Fruit fly (Drosophila melanogaster) whole organism, prepupa: Measurements from ENCODE around the gene Cpr67B.

Source experiments
- CG10631 ChIP-seq: fragments of 200-800 bp; sonication (Bioruptor generic); optimal IDR thresholded peaks from 2 replicates; lab custom pipeline; 2016; ENCODE audit warnings: missing biosample characterization, missing genetic modification characterization
- CG10669 ChIP-seq: fragments of 200-800 bp; sonication (Bioruptor generic); optimal IDR thresholded peaks from 3 replicates; lab custom pipeline; 2018; ENCODE audit warnings: missing biosample characterization, mild to moderate bottlenecking, missing genetic modification characterization, moderate library complexity
- CG11294 ChIP-seq: fragments of 200-800 bp; sonication (Bioruptor generic); IDR thresholded peaks from 2 replicates; pipeline ENCODE4 v1.3.6; 2022; ENCODE audit warnings: missing biosample characterization, missing genetic modification characterization
- CG11762 ChIP-seq: fragments of 200-800 bp; sonication (Bioruptor generic); optimal IDR thresholded peaks from 3 replicates; lab custom pipeline; 2016; ENCODE audit warnings: missing biosample characterization, missing genetic modification characterization; ENCODE audit not compliant: insufficient read depth
- CG15336 ChIP-seq: fragments of 200-800 bp; sonication (Bioruptor generic); IDR thresholded peaks from 2 replicates; pipeline ENCODE4 v1.3.6; 2022; ENCODE audit warnings: missing biosample characterization, missing genetic modification characterization
- CG16779 ChIP-seq: fragments of 200-800 bp; sonication (Bioruptor generic); optimal IDR thresholded peaks from 3 replicates; lab custom pipeline; 2017; ENCODE audit warnings: missing biosample characterization, mild to moderate bottlenecking, missing genetic modification characterization
- CG3032 ChIP-seq: fragments of 200-800 bp; optimal IDR thresholded peaks from 2 replicates; lab custom pipeline; 2019; ENCODE audit warnings: missing biosample characterization, mild to moderate bottlenecking, missing genetic modification characterization, moderate library complexity
- CG31627 ChIP-seq: fragments of 200-800 bp; sonication (Bioruptor generic); optimal IDR thresholded peaks from 3 replicates; lab custom pipeline; 2016; ENCODE audit warnings: missing biosample characterization, missing genetic modification characterization
- CG32006 ChIP-seq: fragments of 200-800 bp; sonication (Bioruptor generic); optimal IDR thresholded peaks from 3 replicates; lab custom pipeline; 2017; ENCODE audit warnings: missing biosample characterization, mild to moderate bottlenecking, missing genetic modification characterization
- CG34406 ChIP-seq: fragments of 200-800 bp; sonication (Bioruptor generic); optimal IDR thresholded peaks from 3 replicates; lab custom pipeline; 2016; ENCODE audit warnings: missing biosample characterization, missing genetic modification characterization
- CG3919 ChIP-seq: fragments of 200-800 bp; sonication (Bioruptor generic); optimal IDR thresholded peaks from 3 replicates; lab custom pipeline; 2016; ENCODE audit warnings: missing biosample characterization, missing genetic modification characterization
- CG4318 ChIP-seq: fragments of 200-800 bp; sonication (Bioruptor generic); optimal IDR thresholded peaks from 3 replicates; lab custom pipeline; 2017; ENCODE audit warnings: missing biosample characterization, mild to moderate bottlenecking, missing genetic modification characterization
- CG6163 ChIP-seq: fragments of 200-800 bp; sonication (Bioruptor generic); IDR thresholded peaks from 3 replicates; pipeline ENCODE4 v1.3.6; 2022; ENCODE audit warnings: missing biosample characterization, missing genetic modification characterization
- CG6854 ChIP-seq: fragments of 200-800 bp; sonication (Bioruptor generic); optimal IDR thresholded peaks from 2 replicates; lab custom pipeline; 2017; ENCODE audit warnings: missing biosample characterization, mild to moderate bottlenecking, missing genetic modification characterization
- CG7368 ChIP-seq: fragments of 200-800 bp; sonication (Bioruptor generic); optimal IDR thresholded peaks from 3 replicates; lab custom pipeline; 2016; ENCODE audit warnings: missing biosample characterization, missing genetic modification characterization
- CG8119 ChIP-seq: fragments of 200-800 bp; sonication (Bioruptor generic); IDR thresholded peaks from 3 replicates; pipeline ENCODE4 v1.3.6; 2022; ENCODE audit warnings: missing biosample characterization, missing genetic modification characterization
- CG8319 ChIP-seq: fragments of 200-800 bp; sonication (Bioruptor generic); optimal IDR thresholded peaks from 3 replicates; lab custom pipeline; 2016; ENCODE audit warnings: missing biosample characterization, missing genetic modification characterization
- Eip93F ChIP-seq: fragments of 200-800 bp; sonication (Bioruptor generic); optimal IDR thresholded peaks from 2 replicates; lab custom pipeline; 2016; ENCODE audit warnings: missing biosample characterization, mild to moderate bottlenecking, missing genetic modification characterization
- Ets21C ChIP-seq: fragments of 200-800 bp; sonication (Bioruptor generic); optimal IDR thresholded peaks from 3 replicates; lab custom pipeline; 2016; ENCODE audit warnings: missing biosample characterization, missing genetic modification characterization
- Ets96B ChIP-seq: fragments of 200-800 bp; optimal IDR thresholded peaks from 2 replicates; lab custom pipeline; 2019; ENCODE audit warnings: missing biosample characterization, mild to moderate bottlenecking, missing genetic modification characterization, moderate library complexity
- Gug ChIP-seq: fragments of 200-800 bp; sonication (Bioruptor generic); IDR thresholded peaks from 2 replicates; pipeline ENCODE4 v1.3.6; 2022; ENCODE audit warnings: missing biosample characterization, missing genetic modification characterization
- Hr38 ChIP-seq: sonication (Bioruptor generic); optimal IDR thresholded peaks from 2 replicates; lab custom pipeline; 2016; ENCODE audit warnings: missing biosample characterization, missing genetic modification characterization
- Hr39 ChIP-seq: fragments of 200-800 bp; sonication (Bioruptor generic); optimal IDR thresholded peaks from 2 replicates; lab custom pipeline; 2016; ENCODE audit warnings: missing biosample characterization, missing genetic modification characterization
- Hr4 ChIP-seq: fragments of 200-800 bp; sonication (Bioruptor generic); optimal IDR thresholded peaks from 3 replicates; lab custom pipeline; 2016; ENCODE audit warnings: missing biosample characterization, missing genetic modification characterization
- Lpt ChIP-seq: fragments of 200-800 bp; sonication (Bioruptor generic); optimal IDR thresholded peaks from 3 replicates; lab custom pipeline; 2016; ENCODE audit warnings: missing biosample characterization, missing genetic modification characterization
- Met ChIP-seq: fragments of 200-800 bp; sonication (Bioruptor generic); optimal IDR thresholded peaks from 3 replicates; lab custom pipeline; 2016; ENCODE audit warnings: missing biosample characterization, missing genetic modification characterization
- OdsH ChIP-seq: fragments of 200-800 bp; sonication (Bioruptor generic); optimal IDR thresholded peaks from 3 replicates; lab custom pipeline; 2016; ENCODE audit warnings: missing biosample characterization, missing genetic modification characterization
- Smox ChIP-seq: fragments of 200-800 bp; sonication (Bioruptor generic); optimal IDR thresholded peaks from 3 replicates; lab custom pipeline; 2016; ENCODE audit warnings: missing biosample characterization, missing genetic modification characterization
- Sox102F ChIP-seq: fragments of 200-800 bp; sonication (Bioruptor generic); optimal IDR thresholded peaks from 2 replicates; lab custom pipeline; 2016; ENCODE audit warnings: missing biosample characterization, mild to moderate bottlenecking, missing genetic modification characterization
- Sox14 ChIP-seq: fragments of 200-800 bp; sonication (Bioruptor generic); optimal IDR thresholded peaks from 3 replicates; lab custom pipeline; 2016; ENCODE audit warnings: missing biosample characterization, missing genetic modification characterization
- achi ChIP-seq: fragments of 200-800 bp; sonication (Bioruptor generic); optimal IDR thresholded peaks from 3 replicates; lab custom pipeline; 2016; ENCODE audit warnings: missing biosample characterization, missing genetic modification characterization
- acj6 ChIP-seq: fragments of 200-800 bp; sonication (Bioruptor generic); optimal IDR thresholded peaks from 3 replicates; lab custom pipeline; 2016; ENCODE audit warnings: missing biosample characterization, missing genetic modification characterization
- cyc ChIP-seq: fragments of 200-800 bp; sonication (Bioruptor generic); optimal IDR thresholded peaks from 3 replicates; lab custom pipeline; 2016; ENCODE audit warnings: missing biosample characterization, missing genetic modification characterization
- dac ChIP-seq: fragments of 200-800 bp; sonication (Bioruptor generic); optimal IDR thresholded peaks from 2 replicates; lab custom pipeline; 2017; ENCODE audit warnings: missing biosample characterization, mild to moderate bottlenecking, missing genetic modification characterization
- dsx ChIP-seq: fragments of 200-800 bp; optimal IDR thresholded peaks from 3 replicates; lab custom pipeline; 2019; ENCODE audit warnings: missing biosample characterization, mild to moderate bottlenecking, missing genetic modification characterization, moderate library complexity; ENCODE audit not compliant: poor library complexity, severe bottlenecking
- fd59A ChIP-seq: fragments of 200-800 bp; sonication (Bioruptor generic); optimal IDR thresholded peaks from 2 replicates; lab custom pipeline; 2017; ENCODE audit warnings: missing biosample characterization, mild to moderate bottlenecking, missing genetic modification characterization, missing genetic modification reagents
- fd85E ChIP-seq: fragments of 200-800 bp; sonication (Bioruptor generic); optimal IDR thresholded peaks from 3 replicates; lab custom pipeline; 2016; ENCODE audit warnings: missing biosample characterization, missing genetic modification characterization
- fkh ChIP-seq: fragments of 200-800 bp; sonication (Bioruptor generic); optimal IDR thresholded peaks from 3 replicates; lab custom pipeline; 2017; ENCODE audit warnings: missing biosample characterization, mild to moderate bottlenecking, missing genetic modification characterization, moderate library complexity
- lz ChIP-seq: fragments of 200-800 bp; sonication (Bioruptor generic); optimal IDR thresholded peaks from 3 replicates; lab custom pipeline; 2016; ENCODE audit warnings: missing biosample characterization, missing genetic modification characterization
- pdm3 ChIP-seq: fragments of 200-800 bp; sonication (Bioruptor generic); optimal IDR thresholded peaks from 3 replicates; lab custom pipeline; 2016; ENCODE audit warnings: missing biosample characterization, missing genetic modification characterization
- salr ChIP-seq, 2 experiments: fragments of 200-800 bp; sonication (Bioruptor generic); optimal IDR thresholded peaks; 3 replicates each; lab custom pipeline; 2016 to 2018; ENCODE audit warnings: missing biosample characterization in 2 of 2, missing genetic modification characterization in 2 of 2, mild to moderate bottlenecking in 1 of 2
- spab ChIP-seq: fragments of 200-800 bp; sonication (Bioruptor generic); optimal IDR thresholded peaks from 2 replicates; lab custom pipeline; 2017; ENCODE audit warnings: missing biosample characterization, mild to moderate bottlenecking, missing genetic modification characterization, missing genetic modification reagents
- ss ChIP-seq, 2 experiments: fragments of 200-800 bp; sonication (Bioruptor generic); optimal IDR thresholded peaks; 2 replicates in 1 of 2; 3 replicates in 1 of 2; lab custom pipeline; 2017 to 2018; ENCODE audit warnings: mild to moderate bottlenecking in 2 of 2, missing biosample characterization in 2 of 2, missing genetic modification characterization in 2 of 2, moderate library complexity in 1 of 2
- svp ChIP-seq: fragments of 200-800 bp; sonication (Bioruptor generic); peaks from one replicate; lab custom pipeline; 2016; ENCODE audit warnings: missing biosample characterization, missing genetic modification characterization

The Cpr67B gene

dm6 chr3L:9426656-9427294, 22.2 kb downstream of the Cpr67B start, which contains the start of the genes Atat and Shc (continued):
- TF ChIP-seq salr (GFP tag; optimal IDR thresholded peaks at IDR 0.05; lab: Kevin White, UChicago) (peak; percentile 96 to 99), Sox102F (GFP tag; lab: Kevin White, UChicago) (peak; percentile 97), CG31627 (GFP tag; lab: Kevin White, UChicago) (peak; percentile 100), CG7368 (GFP tag; lab: Kevin White, UChicago) (peak; percentile 98), acj6 (peak; percentile 99), CG32006 (GFP tag; lab: Kevin White, UChicago) (peak; percentile 99), Eip93F (GFP tag; lab: Kevin White, UChicago) (peak; percentile 95), dac (GFP tag; lab: Kevin White, UChicago) (peak; percentile 98), ss (GFP tag; optimal IDR thresholded peaks at IDR 0.05; lab: Kevin White, UChicago) (peak; percentile 83 to 96), CG3919 (GFP tag; lab: Kevin White, UChicago) (peak; percentile 99), Hr38 (GFP tag; lab: Kevin White, UChicago) (peak; percentile 96), Hr4 (GFP tag; lab: Kevin White, UChicago) (peak; percentile 99), CG16779 (tag; lab: Kevin White, UChicago) (peak; percentile 94)

- TF ChIP-seq Smox (GFP tag; lab: Kevin White, UChicago), result peak; percentile 54
- peak; percentile 54 for TF ChIP-seq CG34406
- TF ChIP-seq CG4318, result no peak
- no peak for TF ChIP-seq CG3032 (tag; lab: Kevin White, UChicago)
- TF ChIP-seq CG10669 (GFP tag; lab: Kevin White, UChicago), result peak; percentile 24
- peak; percentile 51 for TF ChIP-seq Hr39 (GFP tag; lab: Kevin White, UChicago)
- TF ChIP-seq lz, result peak; percentile 65
- TF ChIP-seq CG6163 (GFP tag; lab: Robert Waterston, UW), result peak; percentile 27; the same call in 2 of the 3 replicates
- TF ChIP-seq pdm3, result peak; percentile 40
- TF ChIP-seq Hr4 (GFP tag; lab: Kevin White, UChicago), result no peak
- peak; percentile 40 for TF ChIP-seq cyc (GFP tag; lab: Kevin White, UChicago)
- TF ChIP-seq dac (GFP tag; lab: Kevin White, UChicago), result no peak
- peak; percentile 40; the same call in 1 of the 3 replicates for TF ChIP-seq CG8119
- TF ChIP-seq CG32006 (GFP tag; lab: Kevin White, UChicago), result no peak
- peak; percentile 34 for TF ChIP-seq OdsH (GFP tag; lab: Kevin White, UChicago)
- no peak for TF ChIP-seq fd59A
- no peak for TF ChIP-seq Hr38 (GFP tag; lab: Kevin White, UChicago)
- TF ChIP-seq Gug, result no peak
- no peak for TF ChIP-seq CG11762
- TF ChIP-seq Ets96B (tag; lab: Kevin White, UChicago), result peak; percentile 6
- TF ChIP-seq CG8319 (GFP tag; lab: Kevin White, UChicago), result no peak
- TF ChIP-seq fd85E (GFP tag; lab: Kevin White, UChicago), result no peak
- TF ChIP-seq acj6, result peak; percentile 55
- TF ChIP-seq Ets21C (GFP tag; lab: Kevin White, UChicago), result no peak
- peak; percentile 48 for TF ChIP-seq achi (GFP tag; lab: Kevin White, UChicago)
- TF ChIP-seq CG10631 (GFP tag; lab: Kevin White, UChicago), result no peak
- TF ChIP-seq CG15336 (GFP tag; lab: Robert Waterston, UW), result 0 out of 2 replicates have a peak, but pooled peaks have one; percentile 26
- peak; percentile 24 for TF ChIP-seq Sox14 (GFP tag; lab: Kevin White, UChicago)
- TF ChIP-seq CG11294 (GFP tag; lab: Robert Waterston, UW), result no peak
- peak in 1 of 2 experiments; percentile 56 for TF ChIP-seq salr (GFP tag; optimal IDR thresholded peaks at IDR 0.05; lab: Kevin White, UChicago)
- TF ChIP-seq Eip93F (GFP tag; lab: Kevin White, UChicago), result no peak
- peak; percentile 11 for TF ChIP-seq dsx
- TF ChIP-seq CG16779 (tag; lab: Kevin White, UChicago), result peak; percentile 28
- peak; percentile 82 for TF ChIP-seq CG6854
- no peak for TF ChIP-seq fkh (GFP tag; lab: Kevin White, UChicago)
- no peak for TF ChIP-seq spab (GFP tag; lab: Kevin White, UChicago)
- peak; percentile 59 for TF ChIP-seq Sox102F (GFP tag; lab: Kevin White, UChicago)
- TF ChIP-seq svp (GFP tag; lab: Kevin White, UChicago), result peak; percentile 77
- TF ChIP-seq Met (GFP tag; lab: Kevin White, UChicago), result peak; percentile 67
- peak; percentile 11 for TF ChIP-seq CG7368 (GFP tag; lab: Kevin White, UChicago)
- TF ChIP-seq Lpt (GFP tag; lab: Kevin White, UChicago), result no peak
These were observed 25.3 kb downstream of the Cpr67B start, which contains the start of the genes RpS17 and MTF-1 for dm6 chr3L:9429665-9430607. TSS of gene RpS17 (minus strand) at chr3L:9429821. TSS of gene MTF-1 (plus strand) at chr3L:9430312.
